Fruit fly (Drosophila melanogaster) whole organism, pupa: ENCODE data around the gene CG8301.

Experiments used
- CG14655 ChIP-seq: fragments of 200-800 bp; sonication (Bioruptor generic); optimal IDR thresholded peaks from 3 replicates; lab custom pipeline; 2017; ENCODE audit warnings: mild to moderate bottlenecking, missing biosample characterization, missing genetic modification reagents, missing genetic modification characterization
- CG15710 ChIP-seq: fragments of 200-800 bp; sonication (Bioruptor generic); optimal IDR thresholded peaks from 2 replicates; lab custom pipeline; 2018; ENCODE audit warnings: missing biosample characterization, mild to moderate bottlenecking, missing genetic modification characterization, moderate library complexity
- CG32121 ChIP-seq: fragments of 200-800 bp; sonication (Bioruptor generic); IDR thresholded peaks from 2 replicates; pipeline ENCODE4 v1.3.6; 2022; ENCODE audit warnings: missing biosample characterization, missing genetic modification characterization
- CG4496 ChIP-seq: fragments of 200-800 bp; sonication (Bioruptor generic); IDR thresholded peaks from 3 replicates; pipeline ENCODE4 v1.3.6; 2022; ENCODE audit warnings: missing biosample characterization, missing genetic modification characterization
- CG8159 ChIP-seq: fragments of 200-800 bp; sonication (Bioruptor generic); optimal IDR thresholded peaks from 3 replicates; lab custom pipeline; 2018; ENCODE audit warnings: missing biosample characterization, mild to moderate bottlenecking, missing genetic modification characterization, moderate library complexity
- CG9948 ChIP-seq: fragments of 200-800 bp; sonication (Bioruptor generic); optimal IDR thresholded peaks from 2 replicates; lab custom pipeline; 2018; ENCODE audit warnings: missing biosample characterization, mild to moderate bottlenecking, missing genetic modification characterization, moderate library complexity
- EcR ChIP-seq: fragments of 200-800 bp; sonication (Bioruptor generic); optimal IDR thresholded peaks from 3 replicates; lab custom pipeline; 2019; ENCODE audit warnings: missing biosample characterization, missing genetic modification characterization, mild to moderate bottlenecking, moderate library complexity, missing genetic modification reagents
- Pif1A ChIP-seq: fragments of 200-800 bp; sonication (Bioruptor generic); optimal IDR thresholded peaks from 3 replicates; lab custom pipeline; 2016; ENCODE audit warnings: missing biosample characterization, missing genetic modification characterization
- Pif1B ChIP-seq: fragments of 200-800 bp; sonication (Bioruptor generic); optimal IDR thresholded peaks from 3 replicates; lab custom pipeline; 2016; ENCODE audit warnings: missing biosample characterization, missing genetic modification characterization
- Snoo ChIP-seq: fragments of 200-800 bp; sonication (Bioruptor generic); optimal IDR thresholded peaks from 3 replicates; lab custom pipeline; 2017; ENCODE audit warnings: missing biosample characterization, mild to moderate bottlenecking, missing genetic modification characterization, inconsistent platforms
- fd96Ca ChIP-seq: fragments of 200-800 bp; sonication (Bioruptor generic); IDR thresholded peaks from 3 replicates; pipeline ENCODE4 v1.3.6; 2022; ENCODE audit warnings: missing biosample characterization, missing genetic modification characterization

dm6 chr3R:9604445-9605020 lies 23.4 kb downstream of the CG8301 start:
- TF ChIP-seq CG8159 (tag; lab: Kevin White, UChicago) = no peak
- TF ChIP-seq CG14655 = no peak
- TF ChIP-seq CG15710 (tag; lab: Kevin White, UChicago) = no peak
- no peak for TF ChIP-seq EcR (GFP tag; lab: Kevin White, UChicago)
- no peak for TF ChIP-seq Pif1A
- TF ChIP-seq CG32121 = no peak
- TF ChIP-seq CG4496 (GFP tag; lab: Robert Waterston, UW) = no peak
- no peak for TF ChIP-seq Snoo (tag; lab: Kevin White, UChicago)
- TF ChIP-seq fd96Ca (GFP tag; lab: Robert Waterston, UW) = no peak
- no peak for TF ChIP-seq CG9948 (tag; lab: Kevin White, UChicago)
- TF ChIP-seq Pif1B (GFP tag; lab: Kevin White, UChicago) = no peak
